Fruit fly (Drosophila melanogaster) whole organism, embryonic: Measurements from ENCODE around the gene CG6006.

Experiments used
- Bteb2 ChIP-seq: fragments of 200-800 bp; sonication (Bioruptor generic); optimal IDR thresholded peaks from 2 replicates; lab custom pipeline; 2016; ENCODE audit warnings: missing biosample characterization, missing genetic modification characterization
- CG10147 ChIP-seq: fragments of 200-800 bp; sonication (Bioruptor generic); optimal IDR thresholded peaks from 2 replicates; lab custom pipeline; 2019; ENCODE audit warnings: missing biosample characterization, mild to moderate bottlenecking, missing genetic modification characterization, moderate library complexity
- CG10431 ChIP-seq: fragments of 200-800 bp; sonication (Bioruptor generic); optimal IDR thresholded peaks from 3 replicates; lab custom pipeline; 2018; ENCODE audit warnings: missing biosample characterization, mild to moderate bottlenecking, missing genetic modification characterization
- CG11093 ChIP-seq: fragments of 200-800 bp; sonication (Bioruptor generic); IDR thresholded peaks from 3 replicates; pipeline ENCODE4 v1.3.6; 2022; ENCODE audit warnings: missing biosample characterization, missing genetic modification characterization
- CG12659 ChIP-seq: fragments of 200-800 bp; sonication (Bioruptor generic); optimal IDR thresholded peaks from 3 replicates; lab custom pipeline; 2017; ENCODE audit warnings: mild to moderate bottlenecking, missing biosample characterization, missing genetic modification reagents, missing genetic modification characterization
- CG15011 ChIP-seq: fragments of 200-800 bp; sonication (Bioruptor generic); optimal IDR thresholded peaks from 3 replicates; lab custom pipeline; 2018; ENCODE audit warnings: missing biosample characterization, mild to moderate bottlenecking, missing genetic modification characterization
- CG16779 ChIP-seq: fragments of 200-800 bp; sonication (Bioruptor generic); IDR thresholded peaks from 2 replicates; pipeline ENCODE4 v1.3.6; 2022; ENCODE audit warnings: missing biosample characterization, missing genetic modification characterization
- CG17359 ChIP-seq: fragments of 200-800 bp; sonication (Bioruptor generic); optimal IDR thresholded peaks from 3 replicates; lab custom pipeline; 2018; ENCODE audit warnings: missing biosample characterization, mild to moderate bottlenecking, missing genetic modification characterization, moderate library complexity
- CG17361 ChIP-seq: fragments of 200-800 bp; sonication (Bioruptor generic); IDR thresholded peaks from 3 replicates; pipeline ENCODE4 v1.3.6; 2022; ENCODE audit warnings: missing biosample characterization, missing genetic modification characterization
- CG18262 ChIP-seq: fragments of 200-800 bp; optimal IDR thresholded peaks from 3 replicates; lab custom pipeline; 2019; ENCODE audit warnings: missing biosample characterization, mild to moderate bottlenecking, missing genetic modification characterization, moderate library complexity
- CG2116 ChIP-seq: fragments of 200-800 bp; sonication (Bioruptor generic); optimal IDR thresholded peaks from 3 replicates; lab custom pipeline; 2018; ENCODE audit warnings: missing biosample characterization, mild to moderate bottlenecking, missing genetic modification characterization
- CG2129 ChIP-seq: fragments of 200-800 bp; sonication (Bioruptor generic); IDR thresholded peaks from 2 replicates; pipeline ENCODE4 v1.3.6; 2022; ENCODE audit warnings: missing biosample characterization, missing genetic modification characterization; ENCODE audit not compliant: partially characterized antibody
- CG2678 ChIP-seq: fragments of 200-800 bp; sonication (Bioruptor generic); optimal IDR thresholded peaks from 3 replicates; lab custom pipeline; 2019; ENCODE audit warnings: missing biosample characterization, mild to moderate bottlenecking, missing genetic modification characterization, moderate library complexity
- CG31224 ChIP-seq: fragments of 200-800 bp; sonication (Bioruptor generic); IDR thresholded peaks from 2 replicates; pipeline ENCODE4 v1.3.6; 2022; ENCODE audit warnings: missing biosample characterization, missing genetic modification characterization
- CG3163 ChIP-seq: fragments of 200-800 bp; sonication (Bioruptor generic); optimal IDR thresholded peaks from 3 replicates; lab custom pipeline; 2016; ENCODE audit warnings: missing biosample characterization, missing genetic modification characterization
- CG32772 ChIP-seq: fragments of 200-800 bp; sonication (Bioruptor generic); IDR thresholded peaks from 2 replicates; pipeline ENCODE4 v1.3.6; 2022; ENCODE audit warnings: missing biosample characterization, missing genetic modification characterization
- CG3407 ChIP-seq: fragments of 200-800 bp; sonication (Bioruptor generic); optimal IDR thresholded peaks from 2 replicates; lab custom pipeline; 2018; ENCODE audit warnings: missing biosample characterization, mild to moderate bottlenecking, missing genetic modification characterization
- CG34422 ChIP-seq: fragments of 200-800 bp; sonication (Bioruptor generic); IDR thresholded peaks from 3 replicates; pipeline ENCODE4 v1.3.6; 2022; ENCODE audit warnings: missing biosample characterization, missing genetic modification characterization
- CG3995 ChIP-seq: fragments of 200-800 bp; sonication (Bioruptor generic); optimal IDR thresholded peaks from 3 replicates; lab custom pipeline; 2016; ENCODE audit warnings: missing biosample characterization, missing genetic modification characterization
- CG4617 ChIP-seq: fragments of 200-800 bp; sonication (Bioruptor generic); optimal IDR thresholded peaks from 3 replicates; lab custom pipeline; 2016; ENCODE audit warnings: missing biosample characterization, missing genetic modification characterization, borderline replicate concordance
- CG6813 ChIP-seq: fragments of 200-800 bp; sonication (Bioruptor generic); optimal IDR thresholded peaks from 2 replicates; lab custom pipeline; 2017; ENCODE audit warnings: missing biosample characterization, missing genetic modification characterization, mild to moderate bottlenecking, moderate library complexity, missing genetic modification reagents
- CG7271 ChIP-seq: fragments of 200-800 bp; sonication (Bioruptor generic); optimal IDR thresholded peaks from 2 replicates; lab custom pipeline; 2018; ENCODE audit warnings: missing biosample characterization, mild to moderate bottlenecking, missing genetic modification characterization, moderate library complexity
- CG7556 ChIP-seq: fragments of 200-800 bp; sonication (Bioruptor generic); optimal IDR thresholded peaks from 2 replicates; lab custom pipeline; 2017; ENCODE audit warnings: missing biosample characterization, mild to moderate bottlenecking, missing genetic modification characterization
- CG7987 ChIP-seq: fragments of 200-800 bp; sonication (Bioruptor generic); optimal IDR thresholded peaks from 2 replicates; lab custom pipeline; 2018; ENCODE audit warnings: missing biosample characterization, mild to moderate bottlenecking, missing genetic modification characterization, moderate library complexity
- CG8924 ChIP-seq: fragments of 200-800 bp; optimal IDR thresholded peaks from 3 replicates; lab custom pipeline; 2019; ENCODE audit warnings: missing biosample characterization, mild to moderate bottlenecking, missing genetic modification characterization, moderate library complexity
- CG9727 ChIP-seq: fragments of 200-800 bp; sonication (Bioruptor generic); optimal IDR thresholded peaks from 3 replicates; lab custom pipeline; 2017; ENCODE audit warnings: missing biosample characterization, mild to moderate bottlenecking, missing genetic modification characterization
- Fer3 ChIP-seq: fragments of 200-800 bp; sonication (Bioruptor generic); optimal IDR thresholded peaks from 2 replicates; lab custom pipeline; 2018; ENCODE audit warnings: missing biosample characterization, mild to moderate bottlenecking, missing genetic modification characterization, moderate library complexity
- Hand ChIP-seq: fragments of 200-800 bp; sonication (Bioruptor generic); optimal IDR thresholded peaks from 2 replicates; lab custom pipeline; 2017; ENCODE audit warnings: mild to moderate bottlenecking, missing biosample characterization, missing genetic modification reagents, missing genetic modification characterization
- Med ChIP-seq: fragments of 200-800 bp; sonication (Bioruptor generic); peaks from one replicate; lab custom pipeline; 2016; ENCODE audit warnings: missing biosample characterization, missing genetic modification characterization, mild to moderate bottlenecking, inconsistent platforms, moderate library complexity
- Myb ChIP-seq: fragments of 200-800 bp; sonication (Bioruptor generic); optimal IDR thresholded peaks from 2 replicates; lab custom pipeline; 2016; ENCODE audit warnings: missing biosample characterization, missing genetic modification characterization
- NC2α ChIP-seq: fragments of 200-800 bp; sonication (Bioruptor generic); optimal IDR thresholded peaks from 2 replicates; lab custom pipeline; 2016; ENCODE audit warnings: missing biosample characterization, missing genetic modification characterization
- Ptx1 ChIP-seq: fragments of 200-800 bp; sonication (Bioruptor generic); IDR thresholded peaks from 2 replicates; pipeline ENCODE4 v1.3.6; 2022; ENCODE audit warnings: missing biosample characterization, missing genetic modification characterization
- Sox100B ChIP-seq: fragments of 200-800 bp; sonication (Bioruptor generic); optimal IDR thresholded peaks from 3 replicates; lab custom pipeline; 2018; ENCODE audit warnings: missing biosample characterization, mild to moderate bottlenecking, missing genetic modification characterization
- aop ChIP-seq: fragments of 200-800 bp; sonication (Bioruptor generic); IDR thresholded peaks from 2 replicates; pipeline ENCODE4 v1.3.6; 2022; ENCODE audit warnings: missing biosample characterization, missing genetic modification characterization
- bbx ChIP-seq: fragments of 200-800 bp; sonication (Bioruptor generic); IDR thresholded peaks from 2 replicates; pipeline ENCODE4 v1.3.6; 2022; ENCODE audit warnings: missing biosample characterization, missing genetic modification characterization; ENCODE audit not compliant: partially characterized antibody
- chm ChIP-seq: fragments of 200-800 bp; sonication (Bioruptor generic); IDR thresholded peaks from 2 replicates; pipeline ENCODE4 v1.3.6; 2022; ENCODE audit warnings: missing biosample characterization, missing genetic modification characterization
- dysf ChIP-seq: fragments of 200-800 bp; sonication (Bioruptor generic); IDR thresholded peaks from 3 replicates; pipeline ENCODE4 v1.3.6; 2022; ENCODE audit warnings: missing biosample characterization, missing genetic modification characterization
- fd96Cb ChIP-seq: fragments of 200-800 bp; sonication (Bioruptor generic); optimal IDR thresholded peaks from 2 replicates; lab custom pipeline; 2018; ENCODE audit warnings: missing biosample characterization, mild to moderate bottlenecking, missing genetic modification characterization, moderate library complexity
- her ChIP-seq: fragments of 200-800 bp; sonication (Bioruptor generic); optimal IDR thresholded peaks from 2 replicates; lab custom pipeline; 2016; ENCODE audit warnings: missing biosample characterization, missing genetic modification characterization
- ind ChIP-seq: fragments of 200-800 bp; sonication (Bioruptor generic); optimal IDR thresholded peaks from 3 replicates; lab custom pipeline; 2016; ENCODE audit warnings: missing biosample characterization, missing genetic modification characterization
- jumu ChIP-seq: fragments of 200-800 bp; sonication (Bioruptor generic); optimal IDR thresholded peaks from 3 replicates; lab custom pipeline; 2016; ENCODE audit warnings: missing biosample characterization, missing genetic modification characterization
- lbe ChIP-seq: fragments of 200-800 bp; sonication (Bioruptor generic); optimal IDR thresholded peaks from 2 replicates; lab custom pipeline; 2016; ENCODE audit warnings: missing biosample characterization, mild to moderate bottlenecking, missing genetic modification characterization
- lmd ChIP-seq: fragments of 200-800 bp; sonication (Bioruptor generic); IDR thresholded peaks from 2 replicates; pipeline ENCODE4 v1.3.6; 2022; ENCODE audit warnings: missing biosample characterization, missing genetic modification characterization
- maf-S ChIP-seq: fragments of 200-800 bp; sonication (Bioruptor generic); optimal IDR thresholded peaks from 2 replicates; lab custom pipeline; 2016; ENCODE audit warnings: missing biosample characterization, missing genetic modification characterization
- sr ChIP-seq: fragments of 200-800 bp; sonication (Bioruptor generic); IDR thresholded peaks from 3 replicates; pipeline ENCODE4 v1.3.6; 2022; ENCODE audit warnings: missing biosample characterization, missing genetic modification characterization
- tap ChIP-seq: fragments of 200-800 bp; optimal IDR thresholded peaks from 3 replicates; lab custom pipeline; 2019; ENCODE audit warnings: missing biosample characterization, mild to moderate bottlenecking, missing genetic modification characterization, moderate library complexity
- trem ChIP-seq: fragments of 200-800 bp; optimal IDR thresholded peaks from 3 replicates; lab custom pipeline; 2019; ENCODE audit warnings: missing biosample characterization, mild to moderate bottlenecking, missing genetic modification characterization, moderate library complexity
- tx ChIP-seq: fragments of 200-800 bp; sonication (Bioruptor generic); optimal IDR thresholded peaks from 2 replicates; lab custom pipeline; 2016; ENCODE audit warnings: missing biosample characterization, missing genetic modification characterization
- vfl ChIP-seq: fragments of 200-800 bp; sonication (Bioruptor generic); optimal IDR thresholded peaks from 2 replicates; lab custom pipeline; 2016; ENCODE audit warnings: missing biosample characterization, missing genetic modification characterization
- wor ChIP-seq: fragments of 200-800 bp; sonication (Bioruptor generic); IDR thresholded peaks from 2 replicates; pipeline ENCODE4 v1.3.6; 2022; ENCODE audit warnings: missing biosample characterization, missing genetic modification characterization
- z ChIP-seq: fragments of 200-800 bp; sonication (Bioruptor generic); IDR thresholded peaks from 3 replicates; pipeline ENCODE4 v1.3.6; 2022; ENCODE audit warnings: missing biosample characterization, missing genetic modification characterization

The CG6006 gene

dm6 chr3R:16157564-16158242 is 2.9 kb downstream of the CG6006 start (continued):
- TF ChIP-seq CG8924 (tag; lab: Kevin White, UChicago), result peak; percentile 61
- peak; percentile 67; the same call in 2 of the 3 replicates for TF ChIP-seq dysf (GFP tag; lab: Robert Waterston, UW)
- no peak for TF ChIP-seq CG7987
- peak; percentile 52 for TF ChIP-seq CG18262
- peak; percentile 30 for TF ChIP-seq fd96Cb (tag; lab: Kevin White, UChicago)
- peak; percentile 40 for TF ChIP-seq her (GFP tag; lab: Kevin White, UChicago)
- peak; percentile 47 for TF ChIP-seq CG17359
- TF ChIP-seq CG3163, result peak; percentile 98
- no peak for TF ChIP-seq CG2129 (GFP tag; lab: Robert Waterston, UW)
- TF ChIP-seq maf-S (GFP tag; lab: Kevin White, UChicago), result no peak
- peak; percentile 17 for TF ChIP-seq vfl (GFP tag; lab: Kevin White, UChicago)
- TF ChIP-seq aop, result no peak
- TF ChIP-seq CG31224 (GFP tag; lab: Robert Waterston, UW), result no peak
- TF ChIP-seq ind (GFP tag; lab: Kevin White, UChicago), result peak; percentile 22
- 0 out of 3 replicates have a peak, but pooled peaks have one; percentile 44 for TF ChIP-seq z
- no peak for TF ChIP-seq lbe (GFP tag; lab: Kevin White, UChicago)
- TF ChIP-seq CG3995 (GFP tag; lab: Kevin White, UChicago), result no peak
- peak; percentile 71 for TF ChIP-seq CG7556 (GFP tag; lab: Kevin White, UChicago)
- no peak for TF ChIP-seq Bteb2 (GFP tag; lab: Kevin White, UChicago)
- peak; percentile 49; the same call in 1 of the 2 replicates for TF ChIP-seq bbx (GFP tag; lab: Robert Waterston, UW)
- peak; percentile 67; the same call in 2 of the 3 replicates for TF ChIP-seq CG17361
- TF ChIP-seq Fer3, result peak; percentile 30
- TF ChIP-seq wor (GFP tag; lab: Robert Waterston, UW), result no peak
- no peak for TF ChIP-seq CG16779 (GFP tag; lab: Robert Waterston, UW)
- TF ChIP-seq jumu (GFP tag; lab: Kevin White, UChicago), result no peak
- no peak for TF ChIP-seq NC2α
- peak; percentile 61 for TF ChIP-seq Sox100B (GFP tag; lab: Kevin White, UChicago)
- no peak for TF ChIP-seq CG11093 (GFP tag; lab: Robert Waterston, UW)
- peak; percentile 45 for TF ChIP-seq CG15011
- no peak for TF ChIP-seq CG7271 (tag; lab: Kevin White, UChicago)
- no peak; the same call in 2 of the 3 replicates for TF ChIP-seq CG34422 (GFP tag; lab: Robert Waterston, UW)
- TF ChIP-seq lmd (GFP tag; lab: Robert Waterston, UW), result peak; percentile 39
- TF ChIP-seq Med (GFP tag; lab: Kevin White, UChicago), result peak; percentile 91
- TF ChIP-seq CG2116, result no peak
- TF ChIP-seq CG12659 (GFP tag; lab: Kevin White, UChicago), result peak; percentile 53
- peak; percentile 61; the same call in 1 of the 2 replicates for TF ChIP-seq chm (GFP tag; lab: Robert Waterston, UW)
- peak; percentile 84 for TF ChIP-seq sr (GFP tag; lab: Robert Waterston, UW)
- TF ChIP-seq CG9727, result peak; percentile 50

DNA sequence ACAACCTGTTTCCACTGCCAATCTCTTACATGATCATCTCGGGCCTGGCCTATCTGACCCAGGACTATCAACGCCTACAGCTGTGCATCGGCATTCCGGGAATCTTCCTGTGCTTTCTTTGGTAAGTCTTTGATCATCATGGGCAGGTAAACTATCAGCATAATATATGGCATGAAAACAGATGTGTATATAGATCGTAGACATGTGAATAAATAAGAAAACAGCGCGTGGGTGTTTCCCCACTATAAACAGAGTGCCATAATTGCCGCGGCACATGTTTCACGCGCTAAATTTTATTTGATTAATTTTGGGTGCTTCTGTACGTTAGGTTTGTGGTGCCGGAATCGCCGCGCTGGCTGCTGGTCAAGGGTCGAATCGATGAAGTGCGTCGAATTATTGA is 13.3 kb downstream of the CG6006 start:
- TF ChIP-seq CG32772 (GFP tag; lab: Robert Waterston, UW), result no peak
- peak; percentile 33 for TF ChIP-seq CG6813 (GFP tag; lab: Kevin White, UChicago)
- no peak for TF ChIP-seq Myb (GFP tag; lab: Kevin White, UChicago)
- TF ChIP-seq vfl (GFP tag; lab: Kevin White, UChicago), result no peak
- TF ChIP-seq Hand (GFP tag; lab: Kevin White, UChicago), result peak; percentile 6
- TF ChIP-seq jumu (GFP tag; lab: Kevin White, UChicago), result no peak
- TF ChIP-seq CG3407 (GFP tag; lab: Kevin White, UChicago), result no peak
- TF ChIP-seq tx (GFP tag; lab: Kevin White, UChicago), result no peak
- no peak for TF ChIP-seq tap
- no peak for TF ChIP-seq Bteb2 (GFP tag; lab: Kevin White, UChicago)
- no peak for TF ChIP-seq Ptx1 (GFP tag; lab: Robert Waterston, UW)
- no peak for TF ChIP-seq dysf (GFP tag; lab: Robert Waterston, UW)
- no peak for TF ChIP-seq CG10147 (GFP tag; lab: Kevin White, UChicago)
- TF ChIP-seq trem (tag; lab: Kevin White, UChicago), result no peak
- TF ChIP-seq CG4617 (GFP tag; lab: Kevin White, UChicago), result no peak
- no peak for TF ChIP-seq CG2678 (tag; lab: Kevin White, UChicago)
- no peak for TF ChIP-seq CG10431 (GFP tag; lab: Kevin White, UChicago)
